Worm (Caenorhabditis elegans) whole organism, young adult: Measurements from ENCODE around the gene F54D1.6.
"Not testable (repeated sequence)": the region's sequence is repeated elsewhere in the genome, so short reads cannot be mapped to it uniquely, and the experiment has no call there.

Experiments used
- B0019.2 ChIP-seq: fragments of 200-800 bp; sonication (Bioruptor generic); conservative IDR thresholded peaks from 2 replicates; pipeline ENCODE4 v1.3.6; 2022; ENCODE audit warnings: missing genetic modification reagents, missing genetic modification characterization, missing compliant biosample characterization
- ceh-27 ChIP-seq: fragments of 200-800 bp; sonication (Bioruptor generic); optimal IDR thresholded peaks from 2 replicates; lab custom pipeline; 2018; ENCODE audit warnings: mild to moderate bottlenecking, missing genetic modification characterization, moderate library complexity, missing compliant biosample characterization
- pha-4 ChIP-seq: fragments of 150-350 bp; sonication (generic microtip); optimal IDR thresholded peaks from 2 replicates; lab custom pipeline; 2014; ENCODE audit warnings: missing biosample characterization, missing genetic modification reagents, missing genetic modification characterization
- sea-2 ChIP-seq: fragments of 200-800 bp; sonication (Bioruptor generic); IDR thresholded peaks from 2 replicates; pipeline ENCODE4 v1.3.6; 2022; ENCODE audit warnings: missing genetic modification characterization, missing compliant biosample characterization

DNA sequence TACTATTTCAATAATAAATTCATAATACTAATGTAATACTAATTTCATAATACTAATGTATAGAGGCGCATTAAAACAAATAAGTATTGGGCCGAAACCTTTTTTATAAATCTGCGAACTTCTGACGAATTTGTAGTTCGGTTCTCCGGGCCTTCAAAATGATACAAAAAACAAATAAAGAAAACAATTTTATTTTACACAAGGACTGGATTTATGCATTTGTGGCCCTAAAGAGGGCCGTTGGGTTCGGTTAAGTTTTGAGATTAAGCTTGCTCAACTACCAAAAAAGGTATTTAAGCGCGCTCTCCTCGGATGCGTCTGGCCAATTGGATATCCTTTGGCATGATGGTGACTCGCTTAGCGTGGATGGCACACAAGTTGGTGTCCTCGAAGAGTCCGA, 49.9 kb downstream of the F54D1.6 start:
- not testable (repeated sequence) for TF ChIP-seq sea-2, B0019.2, pha-4, ceh-27
